Fruit fly (Drosophila melanogaster): ENCODE data around the gene IP3K2.
A peak's percentile ranks its signal among the peaks of the same experiment; 100 is the strongest.

Gene IP3K2

dm6 chrX:13287854-13288376 is 15.5 kb upstream of the IP3K2 start, which contains the start of gene Remo (continued):
- TF ChIP-seq fd102C (GFP tag; optimal IDR thresholded peaks at IDR 0.05) (no peak), trh (GFP tag; optimal IDR thresholded peaks at IDR 0.05) (no peak), CG10959 (GFP tag; IDR thresholded peaks at IDR 0.05) (no peak), cato (GFP tag; optimal IDR thresholded peaks at IDR 0.05; ENCODE audit: borderline replicate concordance) (no peak), Nf-YA (GFP tag; IDR thresholded peaks at IDR 0.05) (no peak), CrebB (tag; optimal IDR thresholded peaks at IDR 0.05) (no peak), CG30403 (GFP tag; optimal IDR thresholded peaks at IDR 0.05) (peak; percentile 1), CG5953 (GFP tag; IDR thresholded peaks at IDR 0.05) (no peak), lbe (GFP tag; optimal IDR thresholded peaks at IDR 0.05) (no peak), CG2116 (GFP tag; optimal IDR thresholded peaks at IDR 0.05) (peak; percentile 81), CG1233 (GFP tag; optimal IDR thresholded peaks at IDR 0.05) (no peak), CG17359 (tag; optimal IDR thresholded peaks at IDR 0.05) (no peak), jigr1 (GFP tag; IDR thresholded peaks at IDR 0.05) (no peak), CG12659 (GFP tag; optimal IDR thresholded peaks at IDR 0.05) (peak; percentile 72), CG8089 (GFP tag; optimal IDR thresholded peaks at IDR 0.05) (no peak), Dek (tag; optimal IDR thresholded peaks at IDR 0.05) (peak; percentile 13), HLH54F (GFP tag; optimal IDR thresholded peaks at IDR 0.05) (no peak), CG13424 (tag; optimal IDR thresholded peaks at IDR 0.05) (no peak), CG7372 (GFP tag; IDR thresholded peaks at IDR 0.05) (no peak), CG16863 (GFP tag; optimal IDR thresholded peaks at IDR 0.05) (no peak), CG15601 (tag; optimal IDR thresholded peaks at IDR 0.05) (peak; percentile 11), Ssrp (tag; optimal IDR thresholded peaks at IDR 0.05) (no peak), CG16815 (GFP tag; optimal IDR thresholded peaks at IDR 0.05) (no peak), CG4328 (GFP tag; optimal IDR thresholded peaks at IDR 0.05) (no peak), tll (GFP tag; optimal IDR thresholded peaks at IDR 0.05) (no peak), CG6654 (GFP tag; optimal IDR thresholded peaks at IDR 0.05) (no peak), CG2120 (GFP tag; optimal IDR thresholded peaks at IDR 0.05) (peak; percentile 9), odd (GFP tag; optimal IDR thresholded peaks at IDR 0.05) (no peak), vvl (GFP tag; IDR thresholded peaks at IDR 0.05) (no peak), Hr39 (optimal IDR thresholded peaks at IDR 0.05) (no peak), Adf1 (GFP tag; IDR thresholded peaks at IDR 0.05) (peak; percentile 86), grn (GFP tag; optimal IDR thresholded peaks at IDR 0.05) (no peak), Lpt (GFP tag; optimal IDR thresholded peaks at IDR 0.05) (no peak), CG4282 (GFP tag; optimal IDR thresholded peaks at IDR 0.05) (no peak), Side (GFP tag; optimal IDR thresholded peaks at IDR 0.05) (no peak), gcm2 (GFP tag; optimal IDR thresholded peaks at IDR 0.05) (no peak), NK7.1 (GFP tag; optimal IDR thresholded peaks at IDR 0.05) (no peak), Asciz (GFP tag; optimal IDR thresholded peaks at IDR 0.05) (no peak), slp2 (GFP tag; optimal IDR thresholded peaks at IDR 0.05) (no peak), corto (GFP tag; optimal IDR thresholded peaks at IDR 0.05) (no peak), gro (GFP tag; optimal IDR thresholded peaks at IDR 0.05) (no peak), CG32767 (GFP tag; IDR thresholded peaks at IDR 0.05) (no peak), ttk (GFP tag; IDR thresholded peaks at IDR 0.05) (no peak), hbn (GFP tag; IDR thresholded peaks at IDR 0.05; ENCODE audit: partially characterized antibody) (peak; percentile 61), CG14014 (GFP tag; IDR thresholded peaks at IDR 0.05) (no peak), CG8281 (tag; optimal IDR thresholded peaks at IDR 0.05) (no peak), phol (tag; optimal IDR thresholded peaks at IDR 0.05) (peak; percentile 37), insv (GFP tag; optimal IDR thresholded peaks at IDR 0.05) (peak in 1 of 2 experiments; percentile 84), CG4730 (GFP tag; IDR thresholded peaks at IDR 0.05) (no peak), CG16779 (GFP tag; IDR thresholded peaks at IDR 0.05) (no peak), ac (GFP tag; optimal IDR thresholded peaks at IDR 0.05) (no peak), yki (optimal IDR thresholded peaks at IDR 0.05) (no peak)

Measured in whole organism, embryonic.